Fruit fly (Drosophila melanogaster) whole organism, embryonic: ENCODE measurements around the gene CG4455.

Experiments
- Adf1 ChIP-seq: fragments of 200-800 bp; sonication (Bioruptor generic); IDR thresholded peaks from 2 replicates; pipeline ENCODE4 v1.3.6; 2022; ENCODE audit warnings: missing biosample characterization, missing genetic modification characterization
- Atf3 ChIP-seq: fragments of 200-800 bp; sonication (Bioruptor generic); optimal IDR thresholded peaks from 3 replicates; lab custom pipeline; 2016; ENCODE audit warnings: missing biosample characterization, missing genetic modification characterization
- CG10147 ChIP-seq: fragments of 200-800 bp; sonication (Bioruptor generic); optimal IDR thresholded peaks from 2 replicates; lab custom pipeline; 2019; ENCODE audit warnings: missing biosample characterization, mild to moderate bottlenecking, missing genetic modification characterization, moderate library complexity
- CG10366 ChIP-seq: fragments of 200-800 bp; sonication (Bioruptor generic); IDR thresholded peaks from 2 replicates; pipeline ENCODE4 v1.3.6; 2022; ENCODE audit warnings: missing biosample characterization, missing genetic modification characterization
- CG11093 ChIP-seq: fragments of 200-800 bp; sonication (Bioruptor generic); IDR thresholded peaks from 3 replicates; pipeline ENCODE4 v1.3.6; 2022; ENCODE audit warnings: missing biosample characterization, missing genetic modification characterization
- CG11504 ChIP-seq: fragments of 200-800 bp; sonication (Bioruptor generic); optimal IDR thresholded peaks from 3 replicates; lab custom pipeline; 2019; ENCODE audit warnings: missing biosample characterization, mild to moderate bottlenecking, missing genetic modification characterization, moderate library complexity
- CG13894 ChIP-seq: fragments of 200-800 bp; sonication (Bioruptor generic); optimal IDR thresholded peaks from 3 replicates; lab custom pipeline; 2018; ENCODE audit warnings: missing biosample characterization, mild to moderate bottlenecking, missing genetic modification characterization, moderate library complexity
- CG16813 ChIP-seq: fragments of 200-800 bp; sonication (Bioruptor generic); IDR thresholded peaks from 3 replicates; pipeline ENCODE4 v1.3.6; 2022; ENCODE audit warnings: missing biosample characterization, missing genetic modification characterization; ENCODE audit not compliant: partially characterized antibody
- CG17359 ChIP-seq: fragments of 200-800 bp; sonication (Bioruptor generic); optimal IDR thresholded peaks from 3 replicates; lab custom pipeline; 2018; ENCODE audit warnings: missing biosample characterization, mild to moderate bottlenecking, missing genetic modification characterization, moderate library complexity
- CG17612 ChIP-seq: fragments of 200-800 bp; sonication (Bioruptor generic); IDR thresholded peaks from 2 replicates; pipeline ENCODE4 v1.3.6; 2022; ENCODE audit warnings: missing biosample characterization, missing genetic modification characterization
- CG17829 ChIP-seq: fragments of 200-800 bp; optimal IDR thresholded peaks from 2 replicates; lab custom pipeline; 2019; ENCODE audit warnings: missing biosample characterization, mild to moderate bottlenecking, missing genetic modification characterization, moderate library complexity
- CG30403 ChIP-seq: fragments of 200-800 bp; sonication (Bioruptor generic); optimal IDR thresholded peaks from 3 replicates; lab custom pipeline; 2016; ENCODE audit warnings: missing biosample characterization, missing genetic modification characterization
- CG31365 ChIP-seq: fragments of 200-800 bp; sonication (Bioruptor generic); optimal IDR thresholded peaks from 2 replicates; lab custom pipeline; 2018; ENCODE audit warnings: missing biosample characterization, mild to moderate bottlenecking, missing genetic modification characterization
- CG31388 ChIP-seq: fragments of 200-800 bp; sonication (Bioruptor generic); optimal IDR thresholded peaks from 2 replicates; lab custom pipeline; 2016; ENCODE audit warnings: missing biosample characterization, missing genetic modification characterization
- CG32767 ChIP-seq: fragments of 200-800 bp; sonication (Bioruptor generic); IDR thresholded peaks from 2 replicates; pipeline ENCODE4 v1.3.6; 2022; ENCODE audit warnings: missing biosample characterization, missing genetic modification characterization
- CG34224 ChIP-seq: fragments of 200-800 bp; sonication (Bioruptor generic); IDR thresholded peaks from 3 replicates; pipeline ENCODE4 v1.3.6; 2022; ENCODE audit warnings: missing biosample characterization, missing genetic modification characterization; ENCODE audit not compliant: partially characterized antibody
- CG4707 ChIP-seq: fragments of 200-800 bp; sonication (Bioruptor generic); optimal IDR thresholded peaks from 2 replicates; lab custom pipeline; 2018; ENCODE audit warnings: missing biosample characterization, mild to moderate bottlenecking, missing genetic modification characterization, moderate library complexity
- CG6854 ChIP-seq: fragments of 200-800 bp; sonication (Bioruptor generic); optimal IDR thresholded peaks from 3 replicates; lab custom pipeline; 2017; ENCODE audit warnings: missing biosample characterization, mild to moderate bottlenecking, missing genetic modification characterization
- CG7745 ChIP-seq: fragments of 200-800 bp; sonication (Bioruptor generic); optimal IDR thresholded peaks from 2 replicates; lab custom pipeline; 2018; ENCODE audit warnings: missing biosample characterization, mild to moderate bottlenecking, missing genetic modification characterization, moderate library complexity
- Deaf1 ChIP-seq: fragments of 200-800 bp; optimal IDR thresholded peaks from 3 replicates; lab custom pipeline; 2019; ENCODE audit warnings: missing biosample characterization, mild to moderate bottlenecking, missing genetic modification characterization, moderate library complexity
- E2f1 ChIP-seq: fragments of 200-800 bp; sonication (Bioruptor generic); IDR thresholded peaks from 2 replicates; pipeline ENCODE4 v1.3.6; 2022; ENCODE audit warnings: missing biosample characterization, missing genetic modification characterization
- Ets97D ChIP-seq: fragments of 200-800 bp; sonication (Bioruptor generic); optimal IDR thresholded peaks from 3 replicates; lab custom pipeline; 2016; ENCODE audit warnings: missing biosample characterization, missing genetic modification characterization
- Hey ChIP-seq: fragments of 200-800 bp; sonication (Bioruptor generic); optimal IDR thresholded peaks from 3 replicates; lab custom pipeline; 2018; ENCODE audit warnings: missing biosample characterization, mild to moderate bottlenecking, missing genetic modification characterization
- Hmr ChIP-seq: fragments of 200-800 bp; sonication (Bioruptor generic); optimal IDR thresholded peaks from 3 replicates; lab custom pipeline; 2017; ENCODE audit warnings: mild to moderate bottlenecking, missing biosample characterization, missing genetic modification reagents, missing genetic modification characterization
- Hr39 ChIP-seq: fragments of >200 bp; optimal IDR thresholded peaks from 2 replicates; lab custom pipeline; 2017
- Hr51 ChIP-seq, 2 experiments: fragments of 200-800 bp; sonication (Bioruptor generic); optimal IDR thresholded peaks; 2 replicates in 1 of 2; 3 replicates in 1 of 2; lab custom pipeline; 2016 to 2018; ENCODE audit warnings: missing biosample characterization in 2 of 2, missing genetic modification characterization in 2 of 2, mild to moderate bottlenecking in 1 of 2, moderate library complexity in 1 of 2
- Lim3 ChIP-seq: fragments of 200-800 bp; sonication (Bioruptor generic); IDR thresholded peaks from 2 replicates; pipeline ENCODE4 v1.3.6; 2022; ENCODE audit warnings: missing biosample characterization, missing genetic modification characterization
- MBD-R2 ChIP-seq: fragments of 200-800 bp; sonication (Bioruptor generic); IDR thresholded peaks from 2 replicates; pipeline ENCODE4 v1.3.6; 2022; ENCODE audit warnings: missing biosample characterization, missing genetic modification characterization
- Myb ChIP-seq: fragments of 200-800 bp; sonication (Bioruptor generic); optimal IDR thresholded peaks from 2 replicates; lab custom pipeline; 2016; ENCODE audit warnings: missing biosample characterization, missing genetic modification characterization
- Optix ChIP-seq: fragments of 200-800 bp; sonication (Bioruptor generic); IDR thresholded peaks from 3 replicates; pipeline ENCODE4 v1.3.6; 2022; ENCODE audit warnings: missing biosample characterization, missing genetic modification characterization
- Usf ChIP-seq: fragments of 200-800 bp; sonication (Bioruptor generic); optimal IDR thresholded peaks from 2 replicates; lab custom pipeline; 2017; ENCODE audit warnings: missing genotype, missing biosample characterization, missing genetic modification characterization
- cato ChIP-seq: fragments of 200-800 bp; sonication (Bioruptor generic); optimal IDR thresholded peaks from 2 replicates; lab custom pipeline; 2016; ENCODE audit warnings: missing biosample characterization, missing genetic modification characterization, borderline replicate concordance
- crp ChIP-seq, 2 experiments: fragments of 200-800 bp; sonication (Bioruptor generic); optimal IDR thresholded peaks; 2 replicates in 1 of 2; 3 replicates in 1 of 2; lab custom pipeline; 2017; ENCODE audit warnings: missing biosample characterization in 2 of 2, missing genetic modification characterization in 2 of 2, mild to moderate bottlenecking in 1 of 2, moderate library complexity in 1 of 2
- danr ChIP-seq: fragments of 200-800 bp; sonication (Bioruptor generic); IDR thresholded peaks from 2 replicates; pipeline ENCODE4 v1.3.6; 2022; ENCODE audit warnings: missing biosample characterization, missing genetic modification characterization
- dati ChIP-seq: fragments of 200-800 bp; sonication (Bioruptor generic); IDR thresholded peaks from 2 replicates; pipeline ENCODE4 v1.3.6; 2022; ENCODE audit warnings: missing biosample characterization, missing genetic modification characterization
- exex ChIP-seq: fragments of 200-800 bp; sonication (Bioruptor generic); optimal IDR thresholded peaks from 4 replicates; lab custom pipeline; 2018; ENCODE audit warnings: missing biosample characterization, mild to moderate bottlenecking, missing genetic modification characterization, moderate library complexity
- gfzf ChIP-seq: fragments of 200-800 bp; sonication (Bioruptor generic); optimal IDR thresholded peaks from 2 replicates; lab custom pipeline; 2016; ENCODE audit warnings: missing biosample characterization, mild to moderate bottlenecking, missing genetic modification characterization, moderate library complexity
- grau ChIP-seq: fragments of 200-800 bp; optimal IDR thresholded peaks from 3 replicates; lab custom pipeline; 2019; ENCODE audit warnings: missing biosample characterization, mild to moderate bottlenecking, missing genetic modification characterization, moderate library complexity
- hbn ChIP-seq: fragments of 200-800 bp; sonication (Bioruptor generic); IDR thresholded peaks from 2 replicates; pipeline ENCODE4 v1.3.6; 2022; ENCODE audit warnings: missing biosample characterization, missing genetic modification characterization; ENCODE audit not compliant: partially characterized antibody
- lab ChIP-seq: fragments of 200-800 bp; sonication (Bioruptor generic); optimal IDR thresholded peaks from 3 replicates; lab custom pipeline; 2017; ENCODE audit warnings: missing biosample characterization, missing genetic modification characterization, mild to moderate bottlenecking, moderate library complexity, missing genetic modification reagents
- lbe ChIP-seq: fragments of 200-800 bp; sonication (Bioruptor generic); optimal IDR thresholded peaks from 2 replicates; lab custom pipeline; 2016; ENCODE audit warnings: missing biosample characterization, mild to moderate bottlenecking, missing genetic modification characterization
- nom ChIP-seq: fragments of 200-800 bp; sonication (Bioruptor generic); optimal IDR thresholded peaks from 2 replicates; lab custom pipeline; 2017; ENCODE audit warnings: missing biosample characterization, missing genetic modification characterization, mild to moderate bottlenecking, moderate library complexity, missing genetic modification reagents
- pros ChIP-seq: fragments of 200-800 bp; sonication (Bioruptor generic); optimal IDR thresholded peaks from 3 replicates; lab custom pipeline; 2019; ENCODE audit warnings: missing biosample characterization, mild to moderate bottlenecking, missing genetic modification characterization, moderate library complexity
- pzg ChIP-seq: fragments of 200-800 bp; sonication (Bioruptor generic); optimal IDR thresholded peaks from 3 replicates; lab custom pipeline; 2018; ENCODE audit warnings: missing biosample characterization, mild to moderate bottlenecking, missing genetic modification characterization, moderate library complexity
- scrt ChIP-seq: fragments of 200-800 bp; sonication (Bioruptor generic); optimal IDR thresholded peaks from 2 replicates; lab custom pipeline; 2018; ENCODE audit warnings: missing biosample characterization, mild to moderate bottlenecking, missing genetic modification characterization, moderate library complexity
- sens ChIP-seq: fragments of 200-800 bp; sonication (Bioruptor generic); peaks from one replicate; lab custom pipeline; 2016; ENCODE audit warnings: missing biosample characterization, missing genetic modification characterization
- slp2 ChIP-seq: fragments of 200-800 bp; sonication (Bioruptor generic); optimal IDR thresholded peaks from 2 replicates; lab custom pipeline; 2016; ENCODE audit warnings: missing biosample characterization, missing genetic modification characterization
- vnd ChIP-seq: fragments of 200-800 bp; sonication (Bioruptor generic); IDR thresholded peaks from 3 replicates; pipeline ENCODE4 v1.3.6; 2022; ENCODE audit warnings: missing biosample characterization, missing genetic modification characterization; ENCODE audit not compliant: partially characterized antibody
- wor ChIP-seq: fragments of 200-800 bp; sonication (Bioruptor generic); IDR thresholded peaks from 2 replicates; pipeline ENCODE4 v1.3.6; 2022; ENCODE audit warnings: missing biosample characterization, missing genetic modification characterization

The CG4455 gene

DNA sequence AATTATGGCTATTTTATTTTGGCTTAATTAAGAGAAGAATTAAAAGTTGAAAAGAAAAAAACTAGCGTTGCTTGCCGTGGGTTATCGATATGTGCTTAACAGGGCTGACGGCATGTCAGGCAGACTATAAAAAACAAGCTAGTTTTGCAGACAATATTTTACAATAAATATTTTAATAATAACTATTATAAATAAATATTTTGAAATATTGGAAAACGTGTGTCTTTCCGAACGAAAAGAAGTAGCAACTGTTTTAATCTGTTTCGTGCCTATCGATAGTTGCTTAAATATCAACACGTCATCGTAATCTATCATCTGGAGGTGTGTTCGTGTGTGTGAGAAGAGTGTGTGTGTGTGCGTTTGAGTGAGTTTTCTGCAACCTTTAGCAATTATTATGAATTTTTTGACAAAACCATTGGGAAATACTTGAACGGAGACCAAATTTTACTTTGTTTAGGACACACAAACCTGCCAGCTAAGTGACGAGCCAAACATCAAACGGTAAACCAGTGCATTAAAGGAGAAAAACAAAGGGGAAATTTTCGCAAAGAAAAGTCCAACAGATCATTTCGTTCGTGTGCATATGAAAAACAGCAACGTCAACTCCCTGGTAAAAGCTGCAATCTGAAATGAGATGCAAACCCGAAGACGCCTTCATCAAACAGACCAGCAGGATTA, 45.6 kb upstream of the CG4455 start, which contains the start of the genes CG5861 and Syx5 (continued):
- TF ChIP-seq scrt (peak; percentile 62), Myb (no peak), pros (no peak), Hr39 (no peak), CG34224 (GFP tag; lab: Robert Waterston, UW) (peak; percentile 92), CG4707 (GFP tag; lab: Kevin White, UChicago) (no peak), Hey (tag; lab: Kevin White, UChicago) (no peak), vnd (GFP tag; lab: Robert Waterston, UW) (peak; percentile 93), CG17612 (GFP tag; lab: Robert Waterston, UW) (no peak), CG31388 (GFP tag; lab: Kevin White, UChicago) (no peak), pzg (GFP tag; lab: Kevin White, UChicago) (peak; percentile 68), CG13894 (tag; lab: Kevin White, UChicago) (no peak), CG10147 (peak; percentile 80), Hr51 (GFP tag; optimal IDR thresholded peaks at IDR 0.05; lab: Kevin White, UChicago) (no peak), lbe (GFP tag; lab: Kevin White, UChicago) (peak; percentile 82), grau (tag; lab: Kevin White, UChicago) (peak; percentile 74), CG17359 (tag; lab: Kevin White, UChicago) (peak; percentile 93), gfzf (GFP tag; lab: Kevin White, UChicago) (no peak), Deaf1 (tag; lab: Kevin White, UChicago) (no peak), MBD-R2 (GFP tag; lab: Robert Waterston, UW) (peak; percentile 87), CG30403 (GFP tag; lab: Kevin White, UChicago) (peak; percentile 67), lab (GFP tag; lab: Kevin White, UChicago) (peak; percentile 81), cato (GFP tag; lab: Kevin White, UChicago) (no peak), Optix (GFP tag; lab: Robert Waterston, UW) (no peak), Ets97D (GFP tag; lab: Kevin White, UChicago) (peak; percentile 32), CG32767 (GFP tag; lab: Robert Waterston, UW) (no peak), CG16813 (GFP tag; lab: Robert Waterston, UW) (peak; percentile 87), danr (GFP tag; lab: Robert Waterston, UW) (no peak), CG11504 (tag; lab: Kevin White, UChicago) (no peak), Usf (no peak), E2f1 (GFP tag; lab: Robert Waterston, UW) (no peak), wor (GFP tag; lab: Robert Waterston, UW) (no peak), sens (GFP tag; lab: Kevin White, UChicago) (peak; percentile 69), crp (GFP tag; optimal IDR thresholded peaks at IDR 0.05; lab: Kevin White, UChicago) (peak in 1 of 2 experiments; percentile 75), CG31365 (tag; lab: Kevin White, UChicago) (no peak), CG7745 (peak; percentile 80), CG17829 (tag; lab: Kevin White, UChicago) (peak; percentile 80), CG11093 (GFP tag; lab: Robert Waterston, UW) (no peak), Lim3 (GFP tag; lab: Robert Waterston, UW) (no peak), nom (GFP tag; lab: Kevin White, UChicago) (peak; percentile 24), Atf3 (GFP tag; lab: Kevin White, UChicago) (no peak), exex (tag; lab: Kevin White, UChicago) (peak; percentile 63), slp2 (GFP tag; lab: Kevin White, UChicago) (no peak), CG6854 (no peak), Adf1 (GFP tag; lab: Robert Waterston, UW) (peak; percentile 47; the same call in 1 of the 2 replicates), hbn (GFP tag; lab: Robert Waterston, UW) (peak; percentile 91), CG10366 (GFP tag; lab: Robert Waterston, UW) (peak; percentile 42), Hmr (GFP tag; lab: Kevin White, UChicago) (no peak), dati (GFP tag; lab: Robert Waterston, UW) (no peak)
